Worm (Caenorhabditis elegans): ENCODE results near the gene marg-1.

ce11 chrX:3766552-3766951 is 14.4 kb downstream of the marg-1 start, which contains the start of gene F47B7.4:
- TF ChIP-seq flt-1 (GFP tag; IDR thresholded peaks at IDR 0.05) (no peak), T22C8.4 (GFP tag; IDR thresholded peaks at IDR 0.05) (no peak), ref-1 (GFP tag; conservative IDR thresholded peaks at IDR 0.05) (no peak), ztf-23 (GFP tag; IDR thresholded peaks at IDR 0.05) (no peak)
